Worm (Caenorhabditis elegans): Measurements from ENCODE around the gene Y37D8A.3.

DNA sequence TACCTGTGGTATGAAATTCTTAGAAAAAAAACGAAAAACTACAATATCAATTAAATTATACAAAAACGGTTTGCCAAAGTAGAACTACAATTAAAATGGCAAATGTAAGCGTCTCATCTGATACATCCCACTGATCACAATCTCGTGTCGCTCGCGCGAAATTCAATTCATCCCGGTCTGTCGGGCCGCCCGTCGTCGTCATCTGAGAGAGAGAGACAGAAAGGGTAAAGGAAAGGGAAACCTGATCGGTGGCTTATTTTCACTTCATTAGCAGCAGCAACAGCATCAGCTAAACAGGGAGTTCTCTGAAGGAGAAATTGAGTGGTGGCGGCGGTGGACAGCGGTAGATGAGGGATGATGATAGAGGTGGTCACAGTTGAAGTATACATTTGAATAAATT is 28.6 kb upstream of the Y37D8A.3 start:
- TF ChIP-seq unc-62 (GFP tag; optimal IDR thresholded peaks at IDR 0.05) (no peak), ztf-18 (tag; optimal IDR thresholded peaks at IDR 0.05) (no peak), ztf-6 (GFP tag; IDR thresholded peaks at IDR 0.05) (no peak), ama-1 (optimal IDR thresholded peaks at IDR 0.05) (no peak), ama-1 (GFP tag; optimal IDR thresholded peaks at IDR 0.05) (no peak), pbrm-1 (GFP tag; IDR thresholded peaks at IDR 0.05) (no peak), F37B4.10 (GFP tag; IDR thresholded peaks at IDR 0.05) (no peak), ceh-79 (tag; optimal IDR thresholded peaks at IDR 0.05) (no peak), F57C9.4 (tag; optimal IDR thresholded peaks at IDR 0.05) (no peak)

Data from whole organism, young adult.